Worm (Caenorhabditis elegans): ENCODE measurements around the gene del-2.

DNA sequence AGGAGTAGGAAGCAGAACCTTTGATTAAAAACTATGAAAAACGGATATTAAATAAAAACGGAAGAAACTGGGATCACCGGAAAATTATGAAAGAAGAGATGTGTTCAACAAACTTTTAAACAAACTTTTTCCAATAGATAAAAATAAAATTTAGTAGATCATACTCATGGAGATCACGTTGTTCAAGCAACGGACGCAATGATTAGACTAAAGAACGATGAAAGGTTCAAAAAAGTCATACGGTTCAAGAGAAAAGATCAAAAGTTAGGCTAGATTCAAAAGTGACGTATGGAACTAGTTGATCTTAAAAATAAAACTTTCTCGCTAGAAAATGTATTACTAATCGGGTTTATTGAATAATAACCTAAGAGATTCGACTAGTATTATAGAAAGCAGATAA, 9.7 kb downstream of the del-2 start:
- TF ChIP-seq F49E8.2 (tag; optimal IDR thresholded peaks at IDR 0.05; ENCODE audit: borderline replicate concordance) (no peak), lsy-2 (tag; optimal IDR thresholded peaks at IDR 0.05) (no peak), daf-19 (GFP tag; conservative IDR thresholded peaks at IDR 0.05) (no peak)
